Worm (Caenorhabditis elegans) whole organism, early embryonic: Measurements from ENCODE around the gene T24B8.3.

Experiments used
- aly-1 ChIP-seq: sonication (generic microtip); optimal IDR thresholded peaks from 2 replicates; lab custom pipeline; 2016; ENCODE audit warnings: missing genetic modification characterization, missing compliant biosample characterization
- ama-1 ChIP-seq: fragments of 150-350 bp; optimal IDR thresholded peaks from 2 replicates; lab custom pipeline; 2014
- ceh-13 ChIP-seq: fragments of 200-800 bp; sonication (Bioruptor generic); optimal IDR thresholded peaks from 2 replicates; lab custom pipeline; 2018; ENCODE audit warnings: mild to moderate bottlenecking, missing genetic modification characterization, missing compliant biosample characterization
- ceh-36 ChIP-seq: sonication (generic microtip); optimal IDR thresholded peaks from 2 replicates; lab custom pipeline; 2016; ENCODE audit warnings: missing genetic modification characterization, inconsistent platforms, missing compliant biosample characterization
- ets-7 ChIP-seq: sonication (generic microtip); optimal IDR thresholded peaks from 2 replicates; lab custom pipeline; 2016; ENCODE audit warnings: missing genotype, missing genetic modification characterization, missing compliant biosample characterization
- flt-1 ChIP-seq: fragments of 200-800 bp; sonication (Bioruptor generic); IDR thresholded peaks from 2 replicates; pipeline ENCODE4 v1.3.6; 2022; ENCODE audit warnings: missing genetic modification characterization, missing compliant biosample characterization
- hmbx-1 ChIP-seq: sonication (generic microtip); optimal IDR thresholded peaks from 2 replicates; lab custom pipeline; 2016; ENCODE audit warnings: mild to moderate bottlenecking, missing genetic modification characterization, missing compliant biosample characterization
- tbx-11 ChIP-seq: fragments of 200-800 bp; sonication (Bioruptor generic); IDR thresholded peaks from 2 replicates; pipeline ENCODE4 v1.3.6; 2022; ENCODE audit warnings: missing genetic modification characterization, missing compliant biosample characterization
- tbx-37 ChIP-seq: fragments of 200-800 bp; sonication (Bioruptor generic); conservative IDR thresholded peaks from 2 replicates; pipeline ENCODE4 v1.3.6; 2022; ENCODE audit warnings: missing genetic modification reagents, missing genetic modification characterization, missing compliant biosample characterization

- TF ChIP-seq ama-1 (lab: Kevin White, UChicago) (no peak), aly-1 (no peak), hmbx-1 (tag; lab: Kevin White, UChicago) (no peak), ceh-36 (no peak), flt-1 (no peak), tbx-37 (GFP tag; lab: Robert Waterston, UW) (no peak), tbx-11 (GFP tag; lab: Robert Waterston, UW) (no peak), ceh-13 (GFP tag; lab: Kevin White, UChicago) (no peak), ets-7 (no peak)
These were observed 6.3 kb downstream of the T24B8.3 start, which contains the start of gene chmp-7 for ce11 chrII:9054604-9055003.
